Fruit fly (Drosophila melanogaster) Kc167 (cell line): ENCODE data around the gene CG10560.

Experiments
- Myc ChIP-seq: fragments of >200 bp; optimal IDR thresholded peaks from 2 replicates; lab custom pipeline; 2017; ENCODE audit warnings: missing external identifiers
- h ChIP-seq: fragments of >200 bp; optimal IDR thresholded peaks from 3 replicates; lab custom pipeline; 2018; ENCODE audit warnings: missing external identifiers
- insv ChIP-seq: fragments of >200 bp; optimal IDR thresholded peaks from 3 replicates; lab custom pipeline; 2018; ENCODE audit warnings: missing external identifiers
- psq ChIP-seq: fragments of >200 bp; optimal IDR thresholded peaks from 2 replicates; lab custom pipeline; 2017; ENCODE audit warnings: missing external identifiers
- ttk ChIP-seq: sonication (Bioruptor generic); optimal IDR thresholded peaks from 2 replicates; lab custom pipeline; 2017; ENCODE audit warnings: missing external identifiers

DNA sequence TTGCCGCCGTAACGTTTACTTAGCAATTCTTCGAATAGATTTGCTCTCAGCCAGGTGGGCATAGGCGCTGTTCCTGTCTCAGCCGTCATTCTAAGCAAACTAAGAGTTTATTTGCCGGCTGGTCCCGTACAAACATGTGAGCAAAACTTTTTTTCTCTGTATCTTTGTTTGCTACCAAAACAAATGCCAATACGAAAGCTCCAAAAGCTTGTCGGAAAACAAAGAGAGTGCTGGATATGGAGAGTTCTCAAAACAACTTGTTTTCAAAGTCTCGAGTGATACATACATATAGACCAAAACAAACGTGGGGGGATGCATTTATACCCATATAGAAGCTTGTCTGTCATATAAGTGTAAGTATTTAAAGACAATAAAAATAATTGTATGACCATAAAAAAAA lies 3.9 kb downstream of the CG10560 start, which contains the start of gene CG10559:
- TF ChIP-seq psq (lab: Kevin White, UChicago): no peak
- no peak for TF ChIP-seq Myc (lab: Kevin White, UChicago)
- TF ChIP-seq insv (lab: Kevin White, UChicago): no peak
- TF ChIP-seq ttk: no peak
- no peak for TF ChIP-seq h (lab: Kevin White, UChicago)
